Worm (Caenorhabditis elegans): ENCODE measurements around the gene idpp-14.

- TF ChIP-seq dao-5 (tag; optimal IDR thresholded peaks at IDR 0.05) (no peak), him-1 (tag; optimal IDR thresholded peaks at IDR 0.05) (no peak)
These were observed 41.9 kb upstream of the idpp-14 start, which contains the start of gene B0395.3 for ce11 chrX:16040207-16040716.
